Fruit fly (Drosophila melanogaster): ENCODE results near the gene CG12170.

CG12170 gene

DNA sequence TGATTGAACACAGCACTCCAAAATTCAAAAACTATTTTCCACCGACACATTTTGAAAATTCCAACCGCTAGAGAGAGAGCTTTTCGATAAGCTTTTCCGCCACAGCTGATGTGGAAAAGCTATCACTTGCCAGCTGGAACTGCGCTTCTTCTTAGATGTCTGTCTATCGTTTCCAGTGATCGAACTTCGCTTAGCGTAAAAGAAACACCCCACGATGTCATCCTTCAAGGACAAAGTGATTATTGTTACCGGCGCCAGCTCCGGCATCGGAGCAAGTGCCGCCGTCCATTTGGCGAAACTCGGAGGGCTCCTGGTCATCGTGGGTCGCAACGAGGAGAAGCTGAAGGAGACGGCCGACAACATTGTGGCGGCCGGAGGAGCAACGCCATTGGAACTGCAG lies 4.9 kb upstream of the CG12170 start, which contains the start of gene CG31549:
Gene CG31549 (plus strand): TSS at position 11 of the 400 bp plus-strand sequence.
- TF ChIP-seq CG10348 (GFP tag; IDR thresholded peaks at IDR 0.05) (no peak), CG17806 (tag; optimal IDR thresholded peaks at IDR 0.05) (no peak), CG12605 (GFP tag; IDR thresholded peaks at IDR 0.05) (no peak), CG9948 (tag; optimal IDR thresholded peaks at IDR 0.05) (no peak), CG13204 (GFP tag; optimal IDR thresholded peaks at IDR 0.05) (no peak), fd96Ca (GFP tag; IDR thresholded peaks at IDR 0.05) (no peak), CG15710 (tag; optimal IDR thresholded peaks at IDR 0.05) (no peak), CG8301 (tag; optimal IDR thresholded peaks at IDR 0.05) (no peak), Snoo (tag; optimal IDR thresholded peaks at IDR 0.05) (no peak), D1 (tag; optimal IDR thresholded peaks at IDR 0.05) (no peak), Ets98B (GFP tag; IDR thresholded peaks at IDR 0.05) (no peak), CG4496 (GFP tag; IDR thresholded peaks at IDR 0.05) (no peak)

- TF ChIP-seq EcR (GFP tag; optimal IDR thresholded peaks at IDR 0.05) (peak; percentile 18), Pif1B (GFP tag; optimal IDR thresholded peaks at IDR 0.05) (no peak)
Measured at dm6 chr3R:5633437-5633836, 3.6 kb upstream of the CG12170 start, which contains the start of gene CG12171. CG12171 (plus strand) TSS chr3R:5633627.

DNA sequence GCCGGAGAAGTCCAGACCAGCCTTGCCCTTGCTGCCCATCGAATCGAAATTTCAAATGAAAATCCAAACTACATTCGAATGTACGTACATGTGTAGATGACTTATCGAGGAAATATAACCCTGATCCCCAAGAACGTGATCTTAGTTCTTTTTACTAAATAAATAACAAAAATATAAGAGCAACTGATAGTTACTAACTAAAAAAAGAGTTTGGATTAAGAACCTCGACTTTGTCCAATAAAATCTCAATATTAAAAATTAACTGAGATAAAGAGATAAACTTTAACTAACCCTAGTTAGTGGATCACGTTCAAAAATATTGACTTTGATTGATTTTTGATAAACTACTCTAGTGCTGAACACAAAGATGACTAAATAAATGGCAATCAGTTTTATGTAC lies 1.5 kb upstream of the CG12170 start, which contains the start of gene CG31546:
Gene CG31546 (minus strand): TSS at position 101 of the 400 bp plus-strand sequence.
- TF ChIP-seq D1 (tag; optimal IDR thresholded peaks at IDR 0.05), result no peak
- TF ChIP-seq Snoo (tag; optimal IDR thresholded peaks at IDR 0.05), result no peak
- no peak for TF ChIP-seq CG8301 (tag; optimal IDR thresholded peaks at IDR 0.05)
- no peak for TF ChIP-seq CG13204 (GFP tag; optimal IDR thresholded peaks at IDR 0.05)
- no peak for TF ChIP-seq CG15710 (tag; optimal IDR thresholded peaks at IDR 0.05)
- no peak for TF ChIP-seq CG4496 (GFP tag; IDR thresholded peaks at IDR 0.05)
- TF ChIP-seq CG17806 (tag; optimal IDR thresholded peaks at IDR 0.05), result no peak

dm6 chr3R:5643421-5643820 lies 6.4 kb downstream of the CG12170 start:
- no peak for TF ChIP-seq CG12605 (GFP tag; IDR thresholded peaks at IDR 0.05)
- TF ChIP-seq EcR (GFP tag; optimal IDR thresholded peaks at IDR 0.05), result peak; percentile 8

dm6 chr3R:5647705-5648568 lies 10.9 kb downstream of the CG12170 start:
- TF ChIP-seq Snoo (tag; optimal IDR thresholded peaks at IDR 0.05) (no peak), CG4496 (GFP tag; IDR thresholded peaks at IDR 0.05) (0 out of 3 replicates have a peak, but pooled peaks have one; percentile 21), CG32121 (GFP tag; IDR thresholded peaks at IDR 0.05) (0 out of 2 replicates have a peak, but pooled peaks have one; percentile 41), CG9948 (tag; optimal IDR thresholded peaks at IDR 0.05) (no peak)

- peak; percentile 44 for TF ChIP-seq CG15710 (tag; optimal IDR thresholded peaks at IDR 0.05)
- TF ChIP-seq CG17806 (tag; optimal IDR thresholded peaks at IDR 0.05), result peak; percentile 22
- no peak for TF ChIP-seq D1 (tag; optimal IDR thresholded peaks at IDR 0.05)
- TF ChIP-seq Pif1B (GFP tag; optimal IDR thresholded peaks at IDR 0.05), result peak; percentile 61
- TF ChIP-seq Pif1A (GFP tag; optimal IDR thresholded peaks at IDR 0.05), result peak; percentile 43
- TF ChIP-seq CG9948 (tag; optimal IDR thresholded peaks at IDR 0.05), result peak; percentile 33
- TF ChIP-seq CG10348 (GFP tag; IDR thresholded peaks at IDR 0.05), result no peak
- TF ChIP-seq gl (tag; optimal IDR thresholded peaks at IDR 0.05), result no peak
- no peak for TF ChIP-seq CG13204 (GFP tag; optimal IDR thresholded peaks at IDR 0.05)
- peak; percentile 63 for TF ChIP-seq CG8159 (tag; optimal IDR thresholded peaks at IDR 0.05)
- TF ChIP-seq CG4496 (GFP tag; IDR thresholded peaks at IDR 0.05), result peak; percentile 47; the same call in 1 of the 3 replicates
- TF ChIP-seq fd96Ca (GFP tag; IDR thresholded peaks at IDR 0.05), result peak; percentile 13; the same call in 2 of the 3 replicates
- TF ChIP-seq Snoo (tag; optimal IDR thresholded peaks at IDR 0.05), result peak; percentile 39
- TF ChIP-seq CG12605 (GFP tag; IDR thresholded peaks at IDR 0.05), result no peak
- peak; percentile 9 for TF ChIP-seq CG8301 (tag; optimal IDR thresholded peaks at IDR 0.05)
- no peak for TF ChIP-seq CG34367 (tag; optimal IDR thresholded peaks at IDR 0.05)
Measured at dm6 chr3R:5648569-5649476, 11.8 kb downstream of the CG12170 start, which contains the start of the genes MTA1-like and Sec23. MTA1-like (minus strand) TSS chr3R:5648738. Sec23 (plus strand) TSS chr3R:5649065.

- TF ChIP-seq CG4496 (GFP tag; IDR thresholded peaks at IDR 0.05), result no peak
Measured at dm6 chr3R:5649903-5650302, 12.9 kb downstream of the CG12170 start.

Measured in whole organism, pupa.